Fruit fly (Drosophila melanogaster): ENCODE measurements around the gene baz.

The baz gene

dm6 chrX:17159819-17160218, at the start of gene baz:
TSS of gene baz (plus strand) at chrX:17160006.
- TF ChIP-seq psq (optimal IDR thresholded peaks at IDR 0.05) (no peak), Sin3A (optimal IDR thresholded peaks at IDR 0.05) (no peak), ttk (optimal IDR thresholded peaks at IDR 0.05) (no peak), h (optimal IDR thresholded peaks at IDR 0.05) (no peak)

- no peak for TF ChIP-seq Sin3A (optimal IDR thresholded peaks at IDR 0.05)
- TF ChIP-seq h (optimal IDR thresholded peaks at IDR 0.05), result no peak
- TF ChIP-seq psq (optimal IDR thresholded peaks at IDR 0.05), result no peak
- no peak for TF ChIP-seq ttk (optimal IDR thresholded peaks at IDR 0.05)
- TF ChIP-seq Myc (optimal IDR thresholded peaks at IDR 0.05), result no peak
- no peak for TF ChIP-seq insv (optimal IDR thresholded peaks at IDR 0.05)
Measured at dm6 chrX:17110556-17111177, 49.1 kb upstream of the baz start.

- TF ChIP-seq Myc (optimal IDR thresholded peaks at IDR 0.05) (no peak), Sin3A (optimal IDR thresholded peaks at IDR 0.05) (no peak), psq (optimal IDR thresholded peaks at IDR 0.05) (no peak), ttk (optimal IDR thresholded peaks at IDR 0.05) (no peak), h (optimal IDR thresholded peaks at IDR 0.05) (no peak), insv (optimal IDR thresholded peaks at IDR 0.05) (no peak)
Measured at dm6 chrX:17111274-17111673, 48.5 kb upstream of the baz start.

dm6 chrX:17111958-17112953, 47.5 kb upstream of the baz start:
- TF ChIP-seq ttk (optimal IDR thresholded peaks at IDR 0.05), result no peak
- no peak for TF ChIP-seq h (optimal IDR thresholded peaks at IDR 0.05)
- TF ChIP-seq Myc (optimal IDR thresholded peaks at IDR 0.05), result no peak
- TF ChIP-seq insv (optimal IDR thresholded peaks at IDR 0.05), result no peak
- no peak for TF ChIP-seq psq (optimal IDR thresholded peaks at IDR 0.05)
- no peak for TF ChIP-seq Sin3A (optimal IDR thresholded peaks at IDR 0.05)

- TF ChIP-seq Sin3A (optimal IDR thresholded peaks at IDR 0.05) (no peak), h (optimal IDR thresholded peaks at IDR 0.05) (no peak), insv (optimal IDR thresholded peaks at IDR 0.05) (no peak), psq (optimal IDR thresholded peaks at IDR 0.05) (no peak), ttk (optimal IDR thresholded peaks at IDR 0.05) (no peak), Myc (optimal IDR thresholded peaks at IDR 0.05) (no peak)
Measured at dm6 chrX:17113324-17113723, 46.5 kb upstream of the baz start.

- no peak for TF ChIP-seq ttk (optimal IDR thresholded peaks at IDR 0.05)
- no peak for TF ChIP-seq h (optimal IDR thresholded peaks at IDR 0.05)
- TF ChIP-seq psq (optimal IDR thresholded peaks at IDR 0.05), result no peak
- TF ChIP-seq Myc (optimal IDR thresholded peaks at IDR 0.05), result no peak
- TF ChIP-seq insv (optimal IDR thresholded peaks at IDR 0.05), result no peak
- TF ChIP-seq Sin3A (optimal IDR thresholded peaks at IDR 0.05), result no peak
Measured at dm6 chrX:17121600-17121999, 38.2 kb upstream of the baz start.

- TF ChIP-seq Myc (optimal IDR thresholded peaks at IDR 0.05) (no peak), Sin3A (optimal IDR thresholded peaks at IDR 0.05) (no peak), ttk (optimal IDR thresholded peaks at IDR 0.05) (no peak), h (optimal IDR thresholded peaks at IDR 0.05) (no peak), psq (optimal IDR thresholded peaks at IDR 0.05) (no peak), insv (optimal IDR thresholded peaks at IDR 0.05) (no peak)
Measured at dm6 chrX:17122425-17123094, 37.2 kb upstream of the baz start.

- no peak for TF ChIP-seq Sin3A (optimal IDR thresholded peaks at IDR 0.05)
- TF ChIP-seq h (optimal IDR thresholded peaks at IDR 0.05), result no peak
- TF ChIP-seq psq (optimal IDR thresholded peaks at IDR 0.05), result no peak
- TF ChIP-seq ttk (optimal IDR thresholded peaks at IDR 0.05), result no peak
- TF ChIP-seq Myc (optimal IDR thresholded peaks at IDR 0.05), result no peak
- TF ChIP-seq insv (optimal IDR thresholded peaks at IDR 0.05), result no peak
Measured at dm6 chrX:17123545-17124203, 36.1 kb upstream of the baz start.

dm6 chrX:17125017-17125821, 34.6 kb upstream of the baz start:
- no peak for TF ChIP-seq Sin3A (optimal IDR thresholded peaks at IDR 0.05)
- no peak for TF ChIP-seq ttk (optimal IDR thresholded peaks at IDR 0.05)
- TF ChIP-seq psq (optimal IDR thresholded peaks at IDR 0.05), result no peak
- no peak for TF ChIP-seq insv (optimal IDR thresholded peaks at IDR 0.05)
- TF ChIP-seq h (optimal IDR thresholded peaks at IDR 0.05), result no peak
- TF ChIP-seq Myc (optimal IDR thresholded peaks at IDR 0.05), result no peak

dm6 chrX:17129733-17130466, 29.9 kb upstream of the baz start:
- no peak for TF ChIP-seq Myc (optimal IDR thresholded peaks at IDR 0.05)
- no peak for TF ChIP-seq Sin3A (optimal IDR thresholded peaks at IDR 0.05)
- TF ChIP-seq h (optimal IDR thresholded peaks at IDR 0.05), result no peak
- no peak for TF ChIP-seq insv (optimal IDR thresholded peaks at IDR 0.05)
- TF ChIP-seq ttk (optimal IDR thresholded peaks at IDR 0.05), result no peak
- TF ChIP-seq psq (optimal IDR thresholded peaks at IDR 0.05), result no peak

Measured in Kc167 (cell line).